Worm (Caenorhabditis elegans) whole organism, late embryonic: ENCODE results near the gene hpo-9.

Experiments used
- ceh-48 ChIP-seq: sonication (generic microtip); optimal IDR thresholded peaks from 2 replicates; lab custom pipeline; 2016; ENCODE audit warnings: missing genetic modification characterization, inconsistent platforms, missing compliant biosample characterization
- madf-2 ChIP-seq: sonication (generic microtip); optimal IDR thresholded peaks from 2 replicates; lab custom pipeline; 2017; ENCODE audit warnings: missing genetic modification characterization, missing compliant biosample characterization

DNA sequence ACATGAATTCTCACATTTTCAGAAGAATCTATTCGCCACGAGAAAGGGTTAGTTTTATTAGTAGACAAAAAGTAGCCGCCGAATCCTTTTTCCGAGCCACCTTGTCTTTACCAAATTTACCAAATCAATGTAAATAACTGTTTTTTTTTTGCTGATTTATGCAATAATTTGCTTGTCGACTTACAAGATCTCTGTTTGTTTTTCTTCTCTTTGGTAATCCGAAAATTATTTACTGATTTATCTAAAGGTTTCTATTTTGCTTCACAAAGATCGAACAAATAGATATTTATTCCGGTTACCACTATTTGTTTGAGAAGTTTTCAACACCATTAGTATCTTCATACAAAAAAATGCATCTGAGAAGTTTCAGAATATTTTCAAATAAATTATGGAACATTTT is 29.1 kb upstream of the hpo-9 start, which contains the start of gene C13A2.7:
- no peak for TF ChIP-seq madf-2
- TF ChIP-seq ceh-48 (tag; lab: Kevin White, UChicago), result no peak
